Fruit fly (Drosophila melanogaster): ENCODE measurements around the gene koko.

koko gene

DNA sequence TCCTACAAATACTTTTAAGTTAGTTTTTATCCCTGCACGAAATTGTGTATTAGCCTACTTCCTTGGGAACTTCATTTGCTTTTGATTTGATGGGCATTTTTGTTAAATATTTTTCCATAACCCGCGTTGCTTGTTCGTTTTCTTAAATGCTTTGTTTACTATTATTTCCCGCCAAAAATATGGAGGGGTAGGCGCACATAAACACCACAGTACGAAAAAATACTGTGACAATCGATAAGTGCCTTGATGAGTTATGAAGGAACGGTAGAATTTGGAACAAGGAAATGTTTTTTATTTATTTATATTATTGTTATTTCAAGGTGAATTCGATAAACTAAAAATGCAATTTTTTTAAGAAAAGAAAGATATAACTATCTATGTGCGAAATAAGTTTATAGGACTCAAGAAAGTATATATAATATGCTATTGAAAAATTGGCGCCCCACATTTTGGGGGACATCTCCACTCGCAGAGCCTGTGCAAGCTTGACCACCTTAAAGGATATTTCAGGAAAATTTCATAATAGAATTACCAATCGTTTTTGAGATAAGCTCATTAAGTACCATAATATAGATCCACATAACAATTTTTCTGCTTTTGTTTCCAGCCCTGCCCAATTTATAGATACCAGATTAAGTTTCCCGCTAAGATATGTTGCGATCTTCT, 36.7 kb upstream of the koko start, which contains the start of the genes WRNexo and Nup43 (continued):
- TF ChIP-seq CG10147 (GFP tag; optimal IDR thresholded peaks at IDR 0.05), result no peak
- TF ChIP-seq CG1647 (GFP tag; optimal IDR thresholded peaks at IDR 0.05), result peak; percentile 11
- peak; percentile 53 for TF ChIP-seq CG12659 (GFP tag; optimal IDR thresholded peaks at IDR 0.05)
- TF ChIP-seq CG10274 (GFP tag; optimal IDR thresholded peaks at IDR 0.05), result no peak
- peak; percentile 61 for TF ChIP-seq CG11504 (tag; optimal IDR thresholded peaks at IDR 0.05)
- TF ChIP-seq stwl (tag; optimal IDR thresholded peaks at IDR 0.05), result peak; percentile 37
- TF ChIP-seq Hr51 (GFP tag; optimal IDR thresholded peaks at IDR 0.05), result no peak
- TF ChIP-seq Opbp (GFP tag; IDR thresholded peaks at IDR 0.05; ENCODE audit: partially characterized antibody), result no peak
- peak; percentile 35 for TF ChIP-seq CG18262 (tag; optimal IDR thresholded peaks at IDR 0.05)
- TF ChIP-seq Antp (GFP tag; optimal IDR thresholded peaks at IDR 0.05), result peak; percentile 41
- TF ChIP-seq CG8924 (tag; optimal IDR thresholded peaks at IDR 0.05), result peak; percentile 29
- TF ChIP-seq knrl (GFP tag; IDR thresholded peaks at IDR 0.05; ENCODE audit: partially characterized antibody), result no peak
- peak; percentile 33 for TF ChIP-seq Nf-YC (tag; optimal IDR thresholded peaks at IDR 0.05)
- TF ChIP-seq br (optimal IDR thresholded peaks at IDR 0.05), result no peak
- peak; percentile 31 for TF ChIP-seq dm (GFP tag; optimal IDR thresholded peaks at IDR 0.05)
- TF ChIP-seq danr (GFP tag; IDR thresholded peaks at IDR 0.05), result no peak
- TF ChIP-seq CG3163 (GFP tag; optimal IDR thresholded peaks at IDR 0.05), result no peak
- peak; percentile 14 for TF ChIP-seq ems (GFP tag; optimal IDR thresholded peaks at IDR 0.05)
- TF ChIP-seq Ets65A (GFP tag), result peak; percentile 89
- TF ChIP-seq CG6791 (GFP tag; IDR thresholded peaks at IDR 0.05; ENCODE audit: partially characterized antibody), result no peak
- TF ChIP-seq dpn (GFP tag; optimal IDR thresholded peaks at IDR 0.05), result peak; percentile 33 to 51
- no peak for TF ChIP-seq CG13624 (GFP tag; optimal IDR thresholded peaks at IDR 0.05)
- peak; percentile 56 for TF ChIP-seq lilli (GFP tag; optimal IDR thresholded peaks at IDR 0.05)
- no peak for TF ChIP-seq HmgD (GFP tag; optimal IDR thresholded peaks at IDR 0.05)
- TF ChIP-seq CG10462 (GFP tag; optimal IDR thresholded peaks at IDR 0.05), result peak; percentile 19
- TF ChIP-seq Hr3 (GFP tag; optimal IDR thresholded peaks at IDR 0.05), result peak; percentile 49
- no peak for TF ChIP-seq prd (optimal IDR thresholded peaks at IDR 0.05)
- peak; percentile 52; the same call in 2 of the 3 replicates for TF ChIP-seq prd (GFP tag; IDR thresholded peaks at IDR 0.05)
- TF ChIP-seq Ravus (GFP tag; IDR thresholded peaks at IDR 0.05), result no peak
- TF ChIP-seq Eip74EF (GFP tag; optimal IDR thresholded peaks at IDR 0.05), result no peak
- TF ChIP-seq CG16779 (GFP tag; IDR thresholded peaks at IDR 0.05), result no peak
- peak; percentile 3 for TF ChIP-seq Camta (GFP tag; optimal IDR thresholded peaks at IDR 0.05)
- TF ChIP-seq CG31224 (GFP tag; IDR thresholded peaks at IDR 0.05), result peak; percentile 55
- peak; percentile 60 for TF ChIP-seq CG9797 (GFP tag; optimal IDR thresholded peaks at IDR 0.05)
- TF ChIP-seq ken (GFP tag; IDR thresholded peaks at IDR 0.05), result peak; percentile 52; the same call in 1 of the 3 replicates
- TF ChIP-seq cwo (GFP tag; optimal IDR thresholded peaks at IDR 0.05), result no peak
- no peak for TF ChIP-seq CG8478 (optimal IDR thresholded peaks at IDR 0.05)
- peak; percentile 44 for TF ChIP-seq Sin3A (optimal IDR thresholded peaks at IDR 0.05)
- no peak for TF ChIP-seq CG16863 (GFP tag; optimal IDR thresholded peaks at IDR 0.05)
- peak; percentile 50 for TF ChIP-seq Dref (GFP tag; IDR thresholded peaks at IDR 0.05)
- peak; percentile 19 to 27 for TF ChIP-seq chif (GFP tag; optimal IDR thresholded peaks at IDR 0.05)
- TF ChIP-seq CG31441 (GFP tag; IDR thresholded peaks at IDR 0.05), result peak; percentile 43; the same call in 1 of the 2 replicates
- no peak for TF ChIP-seq stc (GFP tag; IDR thresholded peaks at IDR 0.05)
- peak; percentile 24 for TF ChIP-seq fd3F (GFP tag; optimal IDR thresholded peaks at IDR 0.05)
- peak; percentile 72 for TF ChIP-seq row (GFP tag; IDR thresholded peaks at IDR 0.05)
- no peak for TF ChIP-seq CG14860 (GFP tag; IDR thresholded peaks at IDR 0.05; ENCODE audit: partially characterized antibody)
- no peak for TF ChIP-seq so (GFP tag; IDR thresholded peaks at IDR 0.05)
- TF ChIP-seq E2f2 (GFP tag; IDR thresholded peaks at IDR 0.05), result peak; percentile 57; the same call in 1 of the 2 replicates
- no peak for TF ChIP-seq pita (GFP tag; optimal IDR thresholded peaks at IDR 0.05)
- TF ChIP-seq ab (GFP tag; optimal IDR thresholded peaks at IDR 0.05), result no peak
- TF ChIP-seq caup (GFP tag; optimal IDR thresholded peaks at IDR 0.05; ENCODE audit: severe bottlenecking), result no peak
